Worm (Caenorhabditis elegans): ENCODE data around the gene rde-11.

DNA sequence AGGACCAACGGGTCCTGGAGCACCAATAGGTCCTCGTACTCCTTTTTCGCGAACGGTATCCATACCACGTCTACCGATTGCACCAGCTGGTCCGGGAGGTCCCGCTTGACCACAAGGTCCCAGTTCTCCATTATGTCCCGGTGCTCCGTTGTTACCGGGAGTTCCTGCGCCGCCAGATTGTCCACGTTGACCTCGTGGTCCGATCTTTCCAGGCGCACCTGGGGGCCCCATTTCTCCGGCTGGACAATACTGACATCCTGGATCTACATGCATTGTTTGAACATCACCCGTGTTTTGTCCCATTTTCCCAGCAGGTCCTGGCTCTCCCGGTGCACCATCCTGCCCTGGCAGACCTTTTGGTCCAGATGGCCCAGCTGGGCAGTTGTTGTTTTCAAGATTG is 39.0 kb upstream of the rde-11 start:
- no peak for TF ChIP-seq nhr-237 (tag; optimal IDR thresholded peaks at IDR 0.05)
- TF ChIP-seq blmp-1 (tag; optimal IDR thresholded peaks at IDR 0.05; ENCODE audit: insufficient read depth): no peak
- no peak for TF ChIP-seq unc-39 (tag; optimal IDR thresholded peaks at IDR 0.05)
- no peak for TF ChIP-seq unc-55 (GFP tag; optimal IDR thresholded peaks at IDR 0.05)
- TF ChIP-seq unc-62 (GFP tag; optimal IDR thresholded peaks at IDR 0.05): no peak
- no peak for TF ChIP-seq mab-5 (tag; optimal IDR thresholded peaks at IDR 0.05)
- no peak for TF ChIP-seq alr-1 (tag; optimal IDR thresholded peaks at IDR 0.05)
- no peak for TF ChIP-seq zag-1 (tag; optimal IDR thresholded peaks at IDR 0.05)
- no peak for TF ChIP-seq nhr-25 (tag; optimal IDR thresholded peaks at IDR 0.05)
- no peak for TF ChIP-seq nhr-77 (tag; optimal IDR thresholded peaks at IDR 0.05)
